Fruit fly (Drosophila melanogaster): Measurements from ENCODE around the gene Ir7e.

Gene Ir7e

dm6 chrX:7884360-7884759 lies 2.9 kb upstream of the Ir7e start, which contains the start of gene Ir7g:
TSS of gene Ir7g (plus strand) at chrX:7884660.
- no peak for TF ChIP-seq yki (optimal IDR thresholded peaks at IDR 0.05)
- TF ChIP-seq Tbp (GFP tag; optimal IDR thresholded peaks at IDR 0.05) = no peak
- TF ChIP-seq CG8765 (GFP tag; IDR thresholded peaks at IDR 0.05) = no peak
- TF ChIP-seq D (optimal IDR thresholded peaks at IDR 0.05) = no peak
- no peak for TF ChIP-seq D (GFP tag; optimal IDR thresholded peaks at IDR 0.05)
- no peak for TF ChIP-seq fd3F (GFP tag; optimal IDR thresholded peaks at IDR 0.05)
- no peak for TF ChIP-seq bcd (GFP tag; optimal IDR thresholded peaks at IDR 0.05)
- TF ChIP-seq slou (GFP tag; optimal IDR thresholded peaks at IDR 0.05) = no peak
- no peak for TF ChIP-seq sens-2 (GFP tag; IDR thresholded peaks at IDR 0.05)
- TF ChIP-seq gt (GFP tag; IDR thresholded peaks at IDR 0.05) = no peak
- TF ChIP-seq vfl (GFP tag; optimal IDR thresholded peaks at IDR 0.05) = no peak
- TF ChIP-seq CG1024 (GFP tag; IDR thresholded peaks at IDR 0.05) = no peak
- TF ChIP-seq CG16779 (GFP tag; IDR thresholded peaks at IDR 0.05) = no peak
- no peak for TF ChIP-seq lov (optimal IDR thresholded peaks at IDR 0.05)
- no peak for TF ChIP-seq lov (GFP tag; IDR thresholded peaks at IDR 0.05)
- TF ChIP-seq Dbx (GFP tag; IDR thresholded peaks at IDR 0.05) = no peak
- TF ChIP-seq CkIIα-i1 (GFP tag; IDR thresholded peaks at IDR 0.05) = no peak
- no peak for TF ChIP-seq CG17186 (GFP tag; optimal IDR thresholded peaks at IDR 0.05)
- TF ChIP-seq chn (GFP tag; optimal IDR thresholded peaks at IDR 0.05) = no peak
- TF ChIP-seq da (GFP tag; optimal IDR thresholded peaks at IDR 0.05) = no peak
- no peak for TF ChIP-seq sens (GFP tag)
- TF ChIP-seq gem (tag; optimal IDR thresholded peaks at IDR 0.05) = no peak

- TF ChIP-seq crc (GFP tag; optimal IDR thresholded peaks at IDR 0.05) (no peak), CrebB (tag; optimal IDR thresholded peaks at IDR 0.05) (no peak), CG17802 (tag; optimal IDR thresholded peaks at IDR 0.05) (no peak), Poxn (GFP tag; IDR thresholded peaks at IDR 0.05) (no peak)
These were observed 2.4 kb upstream of the Ir7e start, which contains the start of gene Ir7f for dm6 chrX:7883926-7884325. TSS of gene Ir7f (minus strand) at chrX:7884026.

- TF ChIP-seq shn (GFP tag; optimal IDR thresholded peaks at IDR 0.05) (no peak), pb (GFP tag; optimal IDR thresholded peaks at IDR 0.05) (no peak), CG15696 (tag; optimal IDR thresholded peaks at IDR 0.05) (no peak), D19B (GFP tag; optimal IDR thresholded peaks at IDR 0.05) (no peak), Opbp (GFP tag; IDR thresholded peaks at IDR 0.05; ENCODE audit: partially characterized antibody) (no peak), Sry-δ (GFP tag; optimal IDR thresholded peaks at IDR 0.05) (no peak), dimm (GFP tag; IDR thresholded peaks at IDR 0.05) (no peak), bcd (GFP tag; optimal IDR thresholded peaks at IDR 0.05) (no peak), HLH4C (GFP tag; IDR thresholded peaks at IDR 0.05; ENCODE audit: partially characterized antibody) (no peak), H2.0 (GFP tag; IDR thresholded peaks at IDR 0.05) (no peak), CG31388 (GFP tag; optimal IDR thresholded peaks at IDR 0.05) (no peak), CG15269 (tag; optimal IDR thresholded peaks at IDR 0.05) (no peak), onecut (GFP tag; IDR thresholded peaks at IDR 0.05) (no peak), tna (GFP tag; IDR thresholded peaks at IDR 0.05; ENCODE audit: partially characterized antibody) (no peak), NC2β (GFP tag; optimal IDR thresholded peaks at IDR 0.05) (no peak), Nf-YA (GFP tag; IDR thresholded peaks at IDR 0.05) (no peak)
These were observed 2.7 kb downstream of the Ir7e start, which contains the start of gene Ir7d for dm6 chrX:7878736-7879135. TSS of gene Ir7d (minus strand) at chrX:7878836.
